Fruit fly (Drosophila melanogaster) whole organism, adult: ENCODE data around the gene CG32986.

Experiments used
- CG12768 ChIP-seq: fragments of 200-800 bp; sonication (Bioruptor generic); optimal IDR thresholded peaks from 2 replicates; lab custom pipeline; 2017; ENCODE audit warnings: missing biosample characterization, missing genetic modification characterization, mild to moderate bottlenecking, moderate library complexity, missing genetic modification reagents
- CG33017 ChIP-seq: fragments of 200-800 bp; sonication (Bioruptor generic); optimal IDR thresholded peaks from 2 replicates; lab custom pipeline; 2018; ENCODE audit warnings: missing biosample characterization, mild to moderate bottlenecking, missing genetic modification characterization, moderate library complexity
- Crg-1 ChIP-seq: fragments of 200-800 bp; sonication (Bioruptor generic); optimal IDR thresholded peaks from 2 replicates; lab custom pipeline; 2016; ENCODE audit warnings: missing biosample characterization, missing genetic modification characterization
- Mnt ChIP-seq: fragments of 200-800 bp; sonication (Bioruptor generic); optimal IDR thresholded peaks from 2 replicates; lab custom pipeline; 2016; ENCODE audit warnings: missing biosample characterization, mild to moderate bottlenecking, missing genetic modification characterization
- kay ChIP-seq: fragments of 200-800 bp; sonication (Bioruptor generic); peaks from one replicate; lab custom pipeline; 2016; ENCODE audit warnings: missing biosample characterization, missing genetic modification characterization, borderline replicate concordance
- ovo ChIP-seq: fragments of 200-800 bp; sonication (Bioruptor generic); optimal IDR thresholded peaks from 2 replicates; lab custom pipeline; 2016; ENCODE audit warnings: missing biosample characterization, missing genetic modification characterization
- tj ChIP-seq: fragments of 200-800 bp; sonication (Bioruptor generic); optimal IDR thresholded peaks from 3 replicates; lab custom pipeline; 2017; ENCODE audit warnings: missing biosample characterization, mild to moderate bottlenecking, missing genetic modification characterization, moderate library complexity

DNA sequence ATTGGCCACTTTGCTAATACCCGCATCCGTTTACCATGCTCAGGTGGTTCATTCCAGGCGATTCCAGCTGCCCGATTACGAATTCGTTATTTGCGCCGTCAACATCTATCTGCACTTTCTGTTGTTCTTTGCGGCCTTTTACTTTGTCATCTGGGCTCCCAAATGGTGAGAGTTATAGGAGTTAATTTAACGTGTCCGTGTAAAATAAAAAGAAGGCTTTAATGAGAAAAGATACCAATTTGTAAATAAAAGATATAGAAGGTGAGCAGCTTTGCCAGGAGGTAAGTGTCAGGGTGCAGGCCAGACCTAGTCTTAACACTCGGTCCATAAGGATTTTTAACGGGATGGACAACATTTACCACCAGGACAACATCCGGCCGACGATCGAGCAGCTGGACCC, 935 bp downstream of the CG32986 start, which contains the start of gene CG32987:
- no peak for TF ChIP-seq kay (GFP tag; lab: Kevin White, UChicago)
- TF ChIP-seq CG12768 (GFP tag; lab: Kevin White, UChicago), result no peak
- no peak for TF ChIP-seq tj (GFP tag; lab: Kevin White, UChicago)
- no peak for TF ChIP-seq CG33017
- no peak for TF ChIP-seq ovo (GFP tag; lab: Kevin White, UChicago)
- no peak for TF ChIP-seq Crg-1 (GFP tag; lab: Kevin White, UChicago)
- TF ChIP-seq Mnt (GFP tag; lab: Kevin White, UChicago), result no peak
